Worm (Caenorhabditis elegans) whole organism, late embryonic: ENCODE results near the gene rpt-4.

Source experiments
- C38D4.7 ChIP-seq: fragments of 200-800 bp; sonication (Bioruptor generic); optimal IDR thresholded peaks from 2 replicates; lab custom pipeline; 2018; ENCODE audit warnings: mild to moderate bottlenecking, missing genetic modification characterization, moderate library complexity, missing compliant biosample characterization
- K02D7.2 ChIP-seq: sonication (generic microtip); optimal IDR thresholded peaks from 2 replicates; lab custom pipeline; 2017; ENCODE audit warnings: mild to moderate bottlenecking, missing genetic modification characterization, missing compliant biosample characterization
- ahr-1 ChIP-seq: sonication (generic microtip); optimal IDR thresholded peaks from 2 replicates; lab custom pipeline; 2016; ENCODE audit warnings: missing genetic modification characterization, missing compliant biosample characterization
- ceh-14 ChIP-seq: sonication (generic microtip); optimal IDR thresholded peaks from 2 replicates; lab custom pipeline; 2016; ENCODE audit warnings: missing genotype, missing genetic modification characterization, missing compliant biosample characterization
- ceh-19 ChIP-seq: fragments of 200-800 bp; sonication (Bioruptor generic); optimal IDR thresholded peaks from 2 replicates; lab custom pipeline; 2018; ENCODE audit warnings: mild to moderate bottlenecking, missing genetic modification characterization, missing compliant biosample characterization
- ceh-2 ChIP-seq: sonication (generic microtip); optimal IDR thresholded peaks from 2 replicates; lab custom pipeline; 2016; ENCODE audit warnings: missing genotype, missing genetic modification characterization, missing compliant biosample characterization
- ceh-24 ChIP-seq: sonication (generic microtip); optimal IDR thresholded peaks from 2 replicates; lab custom pipeline; 2016; ENCODE audit warnings: mild to moderate bottlenecking, missing genetic modification characterization, missing compliant biosample characterization
- ceh-34 ChIP-seq: sonication (generic microtip); optimal IDR thresholded peaks from 2 replicates; lab custom pipeline; 2016; ENCODE audit warnings: mild to moderate bottlenecking, missing genetic modification characterization, missing compliant biosample characterization
- ceh-48 ChIP-seq: sonication (generic microtip); optimal IDR thresholded peaks from 2 replicates; lab custom pipeline; 2016; ENCODE audit warnings: missing genetic modification characterization, inconsistent platforms, missing compliant biosample characterization
- ceh-9 ChIP-seq: sonication (generic microtip); optimal IDR thresholded peaks from 2 replicates; lab custom pipeline; 2016; ENCODE audit warnings: mild to moderate bottlenecking, missing genetic modification characterization, inconsistent platforms, missing compliant biosample characterization
- dmd-4 ChIP-seq: sonication (generic microtip); optimal IDR thresholded peaks from 2 replicates; lab custom pipeline; 2016; ENCODE audit warnings: borderline replicate concordance, missing genetic modification characterization, missing compliant biosample characterization
- elt-4 ChIP-seq: sonication (generic microtip); optimal IDR thresholded peaks from 2 replicates; lab custom pipeline; 2016; ENCODE audit warnings: missing genetic modification characterization, missing compliant biosample characterization
- ets-4 ChIP-seq: sonication (generic microtip); optimal IDR thresholded peaks from 2 replicates; lab custom pipeline; 2016; ENCODE audit warnings: missing genetic modification characterization, missing compliant biosample characterization
- eyg-1 ChIP-seq: sonication (generic microtip); optimal IDR thresholded peaks from 2 replicates; lab custom pipeline; 2016; ENCODE audit warnings: missing genotype, missing genetic modification characterization, missing compliant biosample characterization
- fkh-6 ChIP-seq: sonication (generic microtip); optimal IDR thresholded peaks from 2 replicates; lab custom pipeline; 2016; ENCODE audit warnings: missing genetic modification characterization, missing compliant biosample characterization
- hlh-13 ChIP-seq: fragments of 200-800 bp; sonication (Bioruptor generic); optimal IDR thresholded peaks from 2 replicates; lab custom pipeline; 2018; ENCODE audit warnings: mild to moderate bottlenecking, missing genetic modification characterization, missing compliant biosample characterization
- hlh-8 ChIP-seq: sonication (generic microtip); optimal IDR thresholded peaks from 2 replicates; lab custom pipeline; 2016; ENCODE audit warnings: missing genotype, missing genetic modification characterization, missing compliant biosample characterization
- lim-6 ChIP-seq: sonication (generic microtip); optimal IDR thresholded peaks from 2 replicates; lab custom pipeline; 2016; ENCODE audit warnings: missing genetic modification characterization, missing compliant biosample characterization
- lin-11 ChIP-seq: fragments of 200-800 bp; sonication (Bioruptor generic); optimal IDR thresholded peaks from 2 replicates; lab custom pipeline; 2018; ENCODE audit warnings: mild to moderate bottlenecking, missing genetic modification characterization, missing compliant biosample characterization
- madf-2 ChIP-seq: sonication (generic microtip); optimal IDR thresholded peaks from 2 replicates; lab custom pipeline; 2017; ENCODE audit warnings: missing genetic modification characterization, missing compliant biosample characterization
- mec-3 ChIP-seq: sonication (generic microtip); optimal IDR thresholded peaks from 2 replicates; lab custom pipeline; 2016; ENCODE audit warnings: borderline replicate concordance, missing genetic modification characterization, missing compliant biosample characterization
- nfya-1 ChIP-seq: sonication (generic microtip); optimal IDR thresholded peaks from 2 replicates; lab custom pipeline; 2017; ENCODE audit warnings: missing genetic modification characterization, mild to moderate bottlenecking, missing compliant biosample characterization, antibody characterized with exemption, moderate library complexity
- npax-4 ChIP-seq: sonication (generic microtip); optimal IDR thresholded peaks from 2 replicates; lab custom pipeline; 2016; ENCODE audit warnings: missing genetic modification characterization, missing compliant biosample characterization
- odd-2 ChIP-seq: sonication (generic microtip); optimal IDR thresholded peaks from 2 replicates; lab custom pipeline; 2017; ENCODE audit warnings: antibody characterized with exemption, mild to moderate bottlenecking, missing genetic modification characterization, missing compliant biosample characterization
- pax-1 ChIP-seq: fragments of 150-350 bp; optimal IDR thresholded peaks from 2 replicates; lab custom pipeline; 2014; ENCODE audit warnings: missing biosample characterization, missing genetic modification characterization
- pha-2 ChIP-seq: sonication (generic microtip); optimal IDR thresholded peaks from 2 replicates; lab custom pipeline; 2017; ENCODE audit warnings: mild to moderate bottlenecking, missing genetic modification characterization, missing compliant biosample characterization
- pha-4 ChIP-seq: fragments of 150-350 bp; optimal IDR thresholded peaks from 2 replicates; lab custom pipeline; 2018; ENCODE audit warnings: missing biosample characterization, missing genetic modification reagents, missing genetic modification characterization
- rnt-1 ChIP-seq: sonication (generic microtip); optimal IDR thresholded peaks from 2 replicates; lab custom pipeline; 2016; ENCODE audit warnings: missing genetic modification characterization, missing compliant biosample characterization
- sox-2 ChIP-seq: fragments of 200-800 bp; sonication (Bioruptor generic); IDR thresholded peaks from 2 replicates; pipeline ENCODE4 v1.3.6; 2022; ENCODE audit warnings: missing genetic modification reagents, missing genetic modification characterization, missing compliant biosample characterization
- syd-9 ChIP-seq: sonication (generic microtip); optimal IDR thresholded peaks from 2 replicates; lab custom pipeline; 2016; ENCODE audit warnings: mild to moderate bottlenecking, missing genetic modification characterization, moderate library complexity, missing compliant biosample characterization
- unc-3 ChIP-seq, 2 experiments: fragments of 200-800 bp in 1 of 2; sonication (Bioruptor generic) in 1 of 2; sonication (generic microtip) in 1 of 2; conservative IDR thresholded peaks in 1 of 2; optimal IDR thresholded peaks in 1 of 2; 2 replicates each; pipeline versions ENCODE4 v1.3.6 to Lab custom; 2016 to 2022; ENCODE audit warnings: missing compliant biosample characterization in 2 of 2, missing genetic modification characterization in 2 of 2, missing genetic modification reagents in 1 of 2
- unc-42 ChIP-seq: sonication (generic microtip); optimal IDR thresholded peaks from 2 replicates; lab custom pipeline; 2016; ENCODE audit warnings: missing genotype, missing genetic modification characterization, missing compliant biosample characterization
- unc-55 ChIP-seq: sonication (generic microtip); optimal IDR thresholded peaks from 2 replicates; lab custom pipeline; 2017; ENCODE audit warnings: missing biosample characterization, missing genetic modification reagents, missing genetic modification characterization
- unc-86 ChIP-seq: sonication (generic microtip); optimal IDR thresholded peaks from 2 replicates; lab custom pipeline; 2016; ENCODE audit warnings: missing genetic modification characterization, missing compliant biosample characterization
- zip-5 ChIP-seq: sonication (generic microtip); optimal IDR thresholded peaks from 2 replicates; lab custom pipeline; 2016; ENCODE audit warnings: missing genetic modification characterization, missing compliant biosample characterization
- ztf-16 ChIP-seq: sonication (generic microtip); optimal IDR thresholded peaks from 2 replicates; lab custom pipeline; 2017; ENCODE audit warnings: missing genetic modification characterization, missing compliant biosample characterization

The rpt-4 gene

DNA sequence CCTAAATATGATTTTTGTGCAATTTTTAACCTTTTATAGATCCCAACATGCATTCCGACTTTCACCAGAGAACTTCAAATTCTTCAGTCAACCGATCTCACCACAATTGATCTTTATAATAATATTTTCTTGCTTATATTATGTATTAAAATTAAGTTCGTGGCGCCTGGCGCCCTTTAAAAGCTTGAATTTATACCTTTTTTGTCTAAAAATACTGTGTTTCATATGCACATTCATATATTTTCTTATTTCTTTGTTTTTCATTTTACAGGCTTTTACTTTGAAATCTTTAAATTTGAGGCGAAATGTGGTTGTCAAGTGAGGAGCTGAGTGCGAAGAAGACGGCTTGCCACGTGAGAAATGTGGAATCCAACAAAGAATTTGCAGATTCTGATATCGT, 1.3 kb downstream of the rpt-4 start, which contains the start of gene rpoa-49:
TSS of gene rpoa-49 (plus strand) at position 301 of the 400 bp plus-strand sequence.
- no peak for TF ChIP-seq odd-2 (tag; lab: Kevin White, UChicago)
- TF ChIP-seq dmd-4 (tag; lab: Kevin White, UChicago): no peak
- TF ChIP-seq ceh-9 (tag; lab: Kevin White, UChicago): no peak
- no peak for TF ChIP-seq eyg-1 (tag; lab: Kevin White, UChicago)
- TF ChIP-seq npax-4 (tag; lab: Kevin White, UChicago): no peak
- TF ChIP-seq ceh-19 (GFP tag; lab: Kevin White, UChicago): no peak
- no peak for TF ChIP-seq sox-2 (GFP tag; lab: Robert Waterston, UW)
- no peak for TF ChIP-seq nfya-1
- no peak for TF ChIP-seq ceh-34
- no peak for TF ChIP-seq ceh-14 (tag; lab: Kevin White, UChicago)
- no peak for TF ChIP-seq pax-1 (tag; lab: Kevin White, UChicago)
- no peak for TF ChIP-seq ets-4 (tag; lab: Kevin White, UChicago)
- TF ChIP-seq ahr-1 (tag; lab: Kevin White, UChicago): no peak
- TF ChIP-seq pha-4 (tag; lab: Kevin White, UChicago): no peak
- TF ChIP-seq syd-9 (tag; lab: Kevin White, UChicago): no peak
- TF ChIP-seq ztf-16: no peak
- TF ChIP-seq ceh-2 (tag; lab: Kevin White, UChicago): no peak

DNA sequence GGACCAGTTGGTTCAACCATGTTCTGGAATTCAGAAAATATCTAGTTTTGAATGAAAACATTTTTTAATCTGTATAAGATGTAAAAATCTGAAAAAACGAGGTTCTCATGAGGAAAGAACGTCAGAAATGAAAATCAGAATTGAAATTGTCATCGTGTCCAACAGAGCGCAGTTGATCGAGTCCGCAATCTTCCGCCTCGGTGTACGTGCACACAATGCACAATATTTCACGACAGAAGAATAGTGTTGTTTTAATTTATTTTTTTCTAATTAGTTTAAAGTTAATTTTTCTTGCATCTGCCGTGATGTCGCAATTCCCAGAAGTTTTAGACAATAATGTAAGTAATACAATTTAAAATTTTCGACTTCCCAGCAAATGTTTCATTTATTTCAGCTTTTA, 2.4 kb downstream of the rpt-4 start, which contains the start of gene nfyc-1:
TSS of gene nfyc-1 (plus strand) at position 268 of the 400 bp plus-strand sequence.
- peak; percentile 36 for TF ChIP-seq unc-55 (GFP tag; lab: Kevin White, UChicago)
- TF ChIP-seq npax-4 (tag; lab: Kevin White, UChicago): no peak
- no peak for TF ChIP-seq zip-5 (tag; lab: Kevin White, UChicago)
- TF ChIP-seq ceh-14 (tag; lab: Kevin White, UChicago): no peak
- peak; percentile 28 for TF ChIP-seq nfya-1
- TF ChIP-seq rnt-1 (tag; lab: Kevin White, UChicago): no peak
- peak; percentile 76 for TF ChIP-seq unc-42

DNA sequence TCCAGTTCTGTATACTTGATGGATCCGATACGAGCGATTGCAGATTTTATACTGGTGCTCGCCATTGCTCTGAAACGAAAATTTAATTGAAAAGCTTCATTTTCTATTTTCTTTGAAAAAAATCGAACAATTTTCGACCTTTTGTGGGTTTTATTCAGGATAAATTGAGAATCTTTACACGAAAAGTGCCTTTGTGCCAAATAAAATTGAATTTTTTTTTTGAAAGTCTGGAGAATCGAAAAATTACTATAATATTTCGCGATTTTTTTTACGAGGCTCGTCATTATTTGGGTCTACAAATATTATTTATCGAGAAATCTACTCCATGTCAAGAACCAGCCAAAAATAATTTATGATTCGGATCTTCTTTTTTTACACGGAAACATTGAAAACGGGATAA, 4.1 kb downstream of the rpt-4 start, which contains the start of gene F23F1.10:
TSS of gene F23F1.10 (minus strand) at position 69 of the 400 bp plus-strand sequence.
- TF ChIP-seq madf-2 (tag; lab: Kevin White, UChicago) (no peak), pha-2 (tag; lab: Kevin White, UChicago) (no peak), fkh-6 (tag; lab: Kevin White, UChicago) (no peak), unc-55 (GFP tag; lab: Kevin White, UChicago) (no peak), unc-86 (no peak), lin-11 (tag; lab: Kevin White, UChicago) (no peak), hlh-8 (tag; lab: Kevin White, UChicago) (no peak), C38D4.7 (GFP tag; lab: Kevin White, UChicago) (no peak), hlh-13 (GFP tag; lab: Kevin White, UChicago) (no peak), ceh-48 (no peak), lim-6 (no peak), unc-3 (GFP tag; conservative IDR thresholded peaks at IDR 0.05; lab: Robert Waterston, UW) (no peak), unc-3 (tag; optimal IDR thresholded peaks at IDR 0.05; lab: Kevin White, UChicago) (no peak), eyg-1 (tag; lab: Kevin White, UChicago) (no peak), pha-4 (tag; lab: Kevin White, UChicago) (no peak), K02D7.2 (tag; lab: Kevin White, UChicago) (no peak), zip-5 (tag; lab: Kevin White, UChicago) (no peak), elt-4 (no peak), ceh-24 (tag; lab: Kevin White, UChicago) (no peak), odd-2 (tag; lab: Kevin White, UChicago) (no peak), mec-3 (tag; lab: Kevin White, UChicago) (no peak)
- TF ChIP-seq, all 69 proteins: peak for 0
